Worm (Caenorhabditis elegans): ENCODE results near the gene Y17G7B.12.

Gene Y17G7B.12

ce11 chrII:12050607-12051006, 26.9 kb downstream of the Y17G7B.12 start:
- TF ChIP-seq unc-130 (tag; optimal IDR thresholded peaks at IDR 0.05) (peak; percentile 10), tbx-2 (tag; optimal IDR thresholded peaks at IDR 0.05) (peak; percentile 54), nhr-20 (tag; optimal IDR thresholded peaks at IDR 0.05) (peak; percentile 60), efl-1 (optimal IDR thresholded peaks at IDR 0.05) (peak in 1 of 2 experiments; percentile 6), efl-1 (GFP tag; optimal IDR thresholded peaks at IDR 0.05 in 1 of 2) (peak; percentile 9 to 88), nhr-90 (tag; optimal IDR thresholded peaks at IDR 0.05; ENCODE audit: poor library complexity) (peak; percentile 52), blmp-1 (tag; optimal IDR thresholded peaks at IDR 0.05) (peak; percentile 60), nhr-19 (GFP tag; conservative IDR thresholded peaks at IDR 0.05) (peak; percentile 24; the same call in 1 of the 2 replicates), hlh-17 (GFP tag; optimal IDR thresholded peaks at IDR 0.05; ENCODE audit: borderline replicate concordance) (no peak), mep-1 (tag; optimal IDR thresholded peaks at IDR 0.05) (peak; percentile 14), Y116A8C.19 (tag; optimal IDR thresholded peaks at IDR 0.05; ENCODE audit: borderline replicate concordance) (no peak), ceh-90 (tag; optimal IDR thresholded peaks at IDR 0.05) (no peak), nhr-71 (tag; optimal IDR thresholded peaks at IDR 0.05) (peak; percentile 79), elt-3 (tag; optimal IDR thresholded peaks at IDR 0.05) (peak in 2 of 6 experiments; percentile 12 to 64), snpc-4 (tag; optimal IDR thresholded peaks at IDR 0.05) (no peak), dpl-1 (GFP tag; optimal IDR thresholded peaks at IDR 0.05) (peak in 1 of 3 experiments; percentile 28), mdl-1 (tag; optimal IDR thresholded peaks at IDR 0.05) (peak in 1 of 2 experiments; percentile 28), nhr-47 (tag; optimal IDR thresholded peaks at IDR 0.05) (peak; percentile 9), lin-35 (GFP tag; optimal IDR thresholded peaks at IDR 0.05) (peak in 1 of 2 experiments; percentile 72), C16A3.4 (tag; optimal IDR thresholded peaks at IDR 0.05) (no peak), nhr-85 (tag) (peak; percentile 66), snu-23 (GFP tag; optimal IDR thresholded peaks at IDR 0.05) (peak; percentile 59), lin-14 (GFP tag; optimal IDR thresholded peaks at IDR 0.05) (peak; percentile 22)

DNA sequence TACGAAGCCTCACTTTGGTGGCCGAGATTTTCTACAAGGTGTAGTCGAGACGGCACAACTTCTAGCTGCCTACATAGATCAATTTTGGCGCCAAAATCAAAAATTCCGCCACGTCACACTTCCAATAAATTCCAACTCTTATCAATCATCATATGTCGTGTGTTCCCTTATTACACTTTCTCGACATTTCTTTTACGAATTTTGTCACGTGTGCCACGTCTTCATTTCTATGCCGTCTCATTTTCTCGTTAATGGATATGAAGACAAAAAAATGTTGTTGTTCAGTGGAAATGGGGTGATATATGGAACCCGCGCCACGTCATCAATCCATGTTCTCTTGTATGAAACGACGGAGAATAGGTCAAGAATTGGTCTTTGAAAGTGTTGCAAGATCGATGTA, 27.9 kb downstream of the Y17G7B.12 start:
- TF ChIP-seq nhr-11 (tag; optimal IDR thresholded peaks at IDR 0.05) (no peak), alr-1 (tag; optimal IDR thresholded peaks at IDR 0.05; ENCODE audit: borderline replicate concordance) (no peak), unc-30 (tag; optimal IDR thresholded peaks at IDR 0.05) (no peak), zag-1 (tag; optimal IDR thresholded peaks at IDR 0.05) (no peak), mep-1 (tag; optimal IDR thresholded peaks at IDR 0.05) (no peak), irx-1 (tag; optimal IDR thresholded peaks at IDR 0.05) (no peak), snu-23 (GFP tag; optimal IDR thresholded peaks at IDR 0.05) (peak; percentile 33), sptf-1 (tag; optimal IDR thresholded peaks at IDR 0.05) (no peak), nhr-76 (tag; optimal IDR thresholded peaks at IDR 0.05) (no peak), egl-13 (tag; optimal IDR thresholded peaks at IDR 0.05) (no peak), snpc-4 (tag; optimal IDR thresholded peaks at IDR 0.05) (no peak), C34B4.2 (tag; optimal IDR thresholded peaks at IDR 0.05) (no peak), unc-98 (GFP tag; IDR thresholded peaks at IDR 0.05) (no peak), pag-3 (tag; optimal IDR thresholded peaks at IDR 0.05; ENCODE audit: borderline replicate concordance, insufficient read depth) (no peak), rnt-1 (tag; optimal IDR thresholded peaks at IDR 0.05) (no peak), lin-13 (GFP tag; optimal IDR thresholded peaks at IDR 0.05) (no peak), lin-39 (tag; optimal IDR thresholded peaks at IDR 0.05) (no peak), nhr-237 (tag; optimal IDR thresholded peaks at IDR 0.05) (no peak), nhr-19 (GFP tag; conservative IDR thresholded peaks at IDR 0.05) (peak; percentile 45), zip-4 (GFP tag; optimal IDR thresholded peaks at IDR 0.05) (no peak), swsn-7 (tag; optimal IDR thresholded peaks at IDR 0.05) (no peak), xbp-1 (tag; optimal IDR thresholded peaks at IDR 0.05) (no peak), C04F5.9 (tag; optimal IDR thresholded peaks at IDR 0.05) (no peak), mdl-1 (tag; optimal IDR thresholded peaks at IDR 0.05) (peak in 1 of 2 experiments; percentile 75), ztf-4 (tag; optimal IDR thresholded peaks at IDR 0.05) (no peak), pqm-1 (tag; optimal IDR thresholded peaks at IDR 0.05) (no peak), dsc-1 (tag; optimal IDR thresholded peaks at IDR 0.05) (no peak), tlp-1 (tag; optimal IDR thresholded peaks at IDR 0.05) (no peak), sox-4 (tag; optimal IDR thresholded peaks at IDR 0.05) (no peak), lin-14 (GFP tag; optimal IDR thresholded peaks at IDR 0.05) (peak; percentile 18), nhr-85 (tag) (peak; percentile 74), jun-1 (tag; optimal IDR thresholded peaks at IDR 0.05) (no peak), vab-15 (tag; optimal IDR thresholded peaks at IDR 0.05) (no peak), ceh-88 (GFP tag; IDR thresholded peaks at IDR 0.05) (no peak), ces-1 (GFP tag; optimal IDR thresholded peaks at IDR 0.05) (no peak), F16B12.6 (tag; optimal IDR thresholded peaks at IDR 0.05) (no peak)

All from whole organism, L1 larva.